Worm (Caenorhabditis elegans) whole organism, L1 larva: ENCODE measurements around the gene C34C12.1.
A peak's percentile ranks its signal among the peaks of the same experiment; 100 is the strongest.

Experiments used
- C04F5.9 ChIP-seq: sonication (generic microtip); optimal IDR thresholded peaks from 2 replicates; lab custom pipeline; 2016; ENCODE audit warnings: missing genetic modification characterization, missing compliant biosample characterization
- Y116A8C.19 ChIP-seq: sonication (generic microtip); optimal IDR thresholded peaks from 2 replicates; lab custom pipeline; 2016; ENCODE audit warnings: missing compliant biosample characterization, missing genetic modification characterization, borderline replicate concordance
- aly-2 ChIP-seq: fragments of 150-350 bp; optimal IDR thresholded peaks from 2 replicates; lab custom pipeline; 2014; ENCODE audit warnings: missing biosample characterization, missing genetic modification characterization
- ama-1 ChIP-seq: fragments of 150-350 bp; optimal IDR thresholded peaks from 2 replicates; lab custom pipeline; 2014
- ceh-8 ChIP-seq: fragments of 200-800 bp; sonication (Bioruptor generic); optimal IDR thresholded peaks from 2 replicates; lab custom pipeline; 2018; ENCODE audit warnings: mild to moderate bottlenecking, missing genetic modification characterization, moderate library complexity, missing compliant biosample characterization
- ceh-82 ChIP-seq, 3 experiments: fragments of 150-350 bp in 1 of 3; sonication (generic microtip) in 2 of 3; optimal IDR thresholded peaks; 2 replicates each; lab custom pipeline; 2014 to 2017; ENCODE audit warnings: missing biosample characterization in 3 of 3, missing genetic modification characterization in 3 of 3
- dsc-1 ChIP-seq: sonication (generic microtip); optimal IDR thresholded peaks from 2 replicates; lab custom pipeline; 2016; ENCODE audit warnings: mild to moderate bottlenecking, missing genetic modification characterization, missing compliant biosample characterization
- efl-1 ChIP-seq, 4 experiments: fragments of 150-350 bp; optimal IDR thresholded peaks in 3 of 4; peaks in 1 of 4; 1 replicate in 1 of 4; 2 replicates in 3 of 4; lab custom pipeline; 2014; ENCODE audit warnings: missing biosample characterization in 2 of 4, missing genetic modification characterization in 2 of 4, missing genetic modification reagents in 2 of 4
- efl-3 ChIP-seq: fragments of 200-800 bp; sonication (Bioruptor generic); optimal IDR thresholded peaks from 2 replicates; lab custom pipeline; 2018; ENCODE audit warnings: mild to moderate bottlenecking, missing genetic modification characterization, missing compliant biosample characterization
- egl-27 ChIP-seq, 2 experiments: fragments of 150-350 bp in 1 of 2; sonication (generic microtip); optimal IDR thresholded peaks; 3 replicates each; lab custom pipeline; 2017 to 2018; ENCODE audit warnings: missing biosample characterization in 2 of 2, missing genetic modification characterization in 2 of 2, missing genetic modification reagents in 2 of 2
- elt-2 ChIP-seq: sonication (generic microtip); optimal IDR thresholded peaks from 2 replicates; lab custom pipeline; 2016; ENCODE audit warnings: missing genetic modification characterization, mild to moderate bottlenecking, inconsistent platforms, missing compliant biosample characterization, missing genetic modification reagents
- fkh-10 ChIP-seq: sonication (generic microtip); optimal IDR thresholded peaks from 2 replicates; lab custom pipeline; 2017; ENCODE audit warnings: missing biosample characterization, missing genetic modification reagents, missing genetic modification characterization
- fkh-8 ChIP-seq: sonication (generic microtip); optimal IDR thresholded peaks from 2 replicates; lab custom pipeline; 2016; ENCODE audit warnings: mild to moderate bottlenecking, missing genetic modification characterization, missing compliant biosample characterization
- hpl-2 ChIP-seq: fragments of 150-350 bp; optimal IDR thresholded peaks from 2 replicates; lab custom pipeline; 2014; ENCODE audit warnings: missing biosample characterization, missing genetic modification reagents, missing genetic modification characterization
- isw-1 ChIP-seq: fragments of 200-800 bp; sonication (Bioruptor generic); IDR thresholded peaks from 2 replicates; pipeline ENCODE4 v1.3.6; 2022; ENCODE audit warnings: missing genetic modification characterization, missing compliant biosample characterization
- lin-13 ChIP-seq: fragments of 150-350 bp; optimal IDR thresholded peaks from 2 replicates; lab custom pipeline; 2014; ENCODE audit warnings: missing biosample characterization, missing genetic modification reagents, missing genetic modification characterization
- lin-15B ChIP-seq: fragments of 150-350 bp; sonication (generic microtip); optimal IDR thresholded peaks from 3 replicates; lab custom pipeline; 2014; ENCODE audit warnings: missing biosample characterization, missing genetic modification characterization
- lin-39 ChIP-seq: fragments of 150-350 bp; optimal IDR thresholded peaks from 2 replicates; lab custom pipeline; 2014; ENCODE audit warnings: missing biosample characterization, missing genetic modification reagents, missing genetic modification characterization
- lsy-2 ChIP-seq, 2 experiments: fragments of 150-350 bp; optimal IDR thresholded peaks; 2 replicates each; lab custom pipeline; 2014; ENCODE audit warnings: missing biosample characterization in 2 of 2, missing genetic modification characterization in 2 of 2
- mab-9 ChIP-seq: fragments of 200-800 bp; sonication (Bioruptor generic); IDR thresholded peaks from 2 replicates; pipeline ENCODE4 v1.3.6; 2022; ENCODE audit warnings: missing genetic modification reagents, missing genetic modification characterization, missing compliant biosample characterization
- mef-2 ChIP-seq: fragments of 150-350 bp; optimal IDR thresholded peaks from 2 replicates; lab custom pipeline; 2014; ENCODE audit warnings: missing biosample characterization, missing genetic modification characterization
- mep-1 ChIP-seq: fragments of 150-350 bp; optimal IDR thresholded peaks from 2 replicates; lab custom pipeline; 2014; ENCODE audit warnings: missing biosample characterization, missing genetic modification characterization
- nhr-12 ChIP-seq: sonication (generic microtip); optimal IDR thresholded peaks from 2 replicates; lab custom pipeline; 2017; ENCODE audit warnings: missing biosample characterization, missing genetic modification characterization
- nhr-19 ChIP-seq: fragments of 200-800 bp; sonication (Bioruptor generic); conservative IDR thresholded peaks from 2 replicates; pipeline ENCODE4 v1.3.6; 2022; ENCODE audit warnings: missing genetic modification characterization, missing compliant biosample characterization
- nhr-20 ChIP-seq: sonication (generic microtip); optimal IDR thresholded peaks from 2 replicates; lab custom pipeline; 2016; ENCODE audit warnings: mild to moderate bottlenecking, missing genetic modification characterization, missing compliant biosample characterization
- nhr-237 ChIP-seq: fragments of 150-350 bp; optimal IDR thresholded peaks from 2 replicates; lab custom pipeline; 2014; ENCODE audit warnings: missing biosample characterization, missing genetic modification characterization
- nhr-28 ChIP-seq: fragments of 150-350 bp; optimal IDR thresholded peaks from 2 replicates; lab custom pipeline; 2014; ENCODE audit warnings: missing biosample characterization, missing genetic modification characterization
- nhr-47 ChIP-seq: sonication (generic microtip); optimal IDR thresholded peaks from 2 replicates; lab custom pipeline; 2016; ENCODE audit warnings: mild to moderate bottlenecking, missing genetic modification characterization, moderate library complexity, missing compliant biosample characterization
- nhr-76 ChIP-seq: sonication (generic microtip); optimal IDR thresholded peaks from 2 replicates; lab custom pipeline; 2017; ENCODE audit warnings: missing biosample characterization, missing genetic modification characterization
- nhr-84 ChIP-seq: sonication (generic microtip); optimal IDR thresholded peaks from 2 replicates; lab custom pipeline; 2017; ENCODE audit warnings: missing biosample characterization, missing genetic modification characterization
- nhr-85 ChIP-seq: sonication (generic microtip); peaks from one replicate; lab custom pipeline; 2016; ENCODE audit warnings: missing genetic modification characterization, inconsistent platforms, missing compliant biosample characterization
- nhr-90 ChIP-seq: sonication (generic microtip); optimal IDR thresholded peaks from 2 replicates; lab custom pipeline; 2016; ENCODE audit warnings: mild to moderate bottlenecking, missing genetic modification characterization, missing compliant biosample characterization; ENCODE audit not compliant: poor library complexity
- pag-3 ChIP-seq: sonication (generic microtip); optimal IDR thresholded peaks from 2 replicates; lab custom pipeline; 2017; ENCODE audit warnings: missing genetic modification characterization, mild to moderate bottlenecking, missing compliant biosample characterization, antibody characterized with exemption, borderline replicate concordance; ENCODE audit not compliant: insufficient read depth
- pqm-1 ChIP-seq: sonication (generic microtip); optimal IDR thresholded peaks from 3 replicates; lab custom pipeline; 2017; ENCODE audit warnings: missing biosample characterization, missing genetic modification characterization
- rnt-1 ChIP-seq: sonication (generic microtip); optimal IDR thresholded peaks from 2 replicates; lab custom pipeline; 2016; ENCODE audit warnings: mild to moderate bottlenecking, missing genetic modification characterization, moderate library complexity, missing compliant biosample characterization
- skn-1 ChIP-seq: fragments of 150-350 bp; optimal IDR thresholded peaks from 2 replicates; lab custom pipeline; 2014; ENCODE audit warnings: missing biosample characterization, missing genetic modification characterization
- snpc-4 ChIP-seq: fragments of 150-350 bp; optimal IDR thresholded peaks from 2 replicates; lab custom pipeline; 2014; ENCODE audit warnings: missing biosample characterization, missing genetic modification characterization
- sox-4 ChIP-seq: sonication (generic microtip); optimal IDR thresholded peaks from 2 replicates; lab custom pipeline; 2016; ENCODE audit warnings: missing genetic modification characterization, missing compliant biosample characterization
- sptf-1 ChIP-seq: fragments of 150-350 bp; optimal IDR thresholded peaks from 2 replicates; lab custom pipeline; 2014; ENCODE audit warnings: missing biosample characterization, missing genetic modification characterization
- sup-37 ChIP-seq: fragments of 200-800 bp; sonication (Bioruptor generic); optimal IDR thresholded peaks from 2 replicates; lab custom pipeline; 2018; ENCODE audit warnings: mild to moderate bottlenecking, missing genetic modification characterization, missing compliant biosample characterization
- swsn-7 ChIP-seq: sonication (generic microtip); optimal IDR thresholded peaks from 2 replicates; lab custom pipeline; 2016; ENCODE audit warnings: missing genetic modification characterization, missing compliant biosample characterization
- tlp-1 ChIP-seq: fragments of 150-350 bp; optimal IDR thresholded peaks from 2 replicates; lab custom pipeline; 2014; ENCODE audit warnings: missing biosample characterization, missing genetic modification characterization
- unc-130 ChIP-seq: fragments of 150-350 bp; optimal IDR thresholded peaks from 2 replicates; lab custom pipeline; 2017; ENCODE audit warnings: missing biosample characterization, missing genetic modification characterization, inconsistent platforms
- unc-86 ChIP-seq: sonication (generic microtip); optimal IDR thresholded peaks from 2 replicates; lab custom pipeline; 2016; ENCODE audit warnings: missing genetic modification characterization, missing compliant biosample characterization
- unc-98 ChIP-seq: fragments of 200-800 bp; sonication (Bioruptor generic); IDR thresholded peaks from 2 replicates; pipeline ENCODE4 v1.3.6; 2022; ENCODE audit warnings: missing genetic modification characterization, missing compliant biosample characterization
- xbp-1 ChIP-seq: sonication (generic microtip); optimal IDR thresholded peaks from 2 replicates; lab custom pipeline; 2016; ENCODE audit warnings: missing genetic modification characterization, missing compliant biosample characterization
- zip-4 ChIP-seq: fragments of 200-800 bp; sonication (Bioruptor generic); optimal IDR thresholded peaks from 2 replicates; lab custom pipeline; 2018; ENCODE audit warnings: mild to moderate bottlenecking, missing genetic modification characterization, moderate library complexity, missing compliant biosample characterization
- ztf-4 ChIP-seq: fragments of 150-350 bp; optimal IDR thresholded peaks from 2 replicates; lab custom pipeline; 2014; ENCODE audit warnings: missing biosample characterization, missing genetic modification characterization

Gene C34C12.1

ce11 chrIII:3503286-3503685 is 49.1 kb downstream of the C34C12.1 start, which contains the start of gene rpl-16:
TSS of gene rpl-16 (minus strand) at chrIII:3503604.
- TF ChIP-seq nhr-85 (tag; lab: Kevin White, UChicago), result no peak
- TF ChIP-seq sup-37 (GFP tag; lab: Kevin White, UChicago), result no peak
- TF ChIP-seq nhr-47 (tag; lab: Kevin White, UChicago), result no peak
- no peak for TF ChIP-seq elt-2 (tag; lab: Kevin White, UChicago)
- no peak for TF ChIP-seq tlp-1 (tag; lab: Kevin White, UChicago)
- TF ChIP-seq swsn-7 (tag; lab: Kevin White, UChicago), result no peak
- TF ChIP-seq, all 84 proteins: peak for 0

- no peak for TF ChIP-seq efl-1 (optimal IDR thresholded peaks at IDR 0.05; lab: Kevin White, UChicago)
- TF ChIP-seq efl-1 (GFP tag; optimal IDR thresholded peaks at IDR 0.05 in 1 of 2; lab: Kevin White, UChicago), result peak in 1 of 2 experiments; percentile 75
- no peak for TF ChIP-seq xbp-1 (tag; lab: Kevin White, UChicago)
These were observed 50.1 kb downstream of the C34C12.1 start for ce11 chrIII:3504239-3504638.

ce11 chrIII:3505051-3505548 is 51.0 kb downstream of the C34C12.1 start, which contains the start of gene lias-1:
TSS of gene lias-1 (minus strand) at chrIII:3505101.
- no peak for TF ChIP-seq sox-4 (tag; lab: Kevin White, UChicago)
- peak; percentile 43 for TF ChIP-seq unc-86 (tag; lab: Kevin White, UChicago)
- peak; percentile 50 for TF ChIP-seq dsc-1 (tag; lab: Kevin White, UChicago)
- no peak for TF ChIP-seq lin-39 (tag; lab: Kevin White, UChicago)
- peak; percentile 69 for TF ChIP-seq skn-1 (tag; lab: Kevin White, UChicago)
- no peak for TF ChIP-seq nhr-12
- TF ChIP-seq tlp-1 (tag; lab: Kevin White, UChicago), result no peak
- TF ChIP-seq unc-130 (tag; lab: Kevin White, UChicago), result peak; percentile 85
- no peak for TF ChIP-seq sptf-1 (tag; lab: Kevin White, UChicago)
- TF ChIP-seq nhr-84, result no peak
- peak; percentile 61 for TF ChIP-seq nhr-90 (tag; lab: Kevin White, UChicago)
- peak; percentile 71 for TF ChIP-seq snpc-4 (tag; lab: Kevin White, UChicago)
- TF ChIP-seq aly-2, result peak; percentile 66
- TF ChIP-seq lin-13, result peak; percentile 81
- peak; percentile 82 for TF ChIP-seq isw-1 (GFP tag; lab: Robert Waterston, UW)
- TF ChIP-seq ceh-82 (tag; optimal IDR thresholded peaks at IDR 0.05; lab: Kevin White, UChicago), result peak; percentile 79 to 95 (median 86)
- peak; percentile 75 for TF ChIP-seq nhr-85 (tag; lab: Kevin White, UChicago)
- TF ChIP-seq mab-9 (GFP tag; lab: Robert Waterston, UW), result no peak
- TF ChIP-seq elt-2 (tag; lab: Kevin White, UChicago), result no peak
- peak; percentile 69 for TF ChIP-seq nhr-20
- no peak for TF ChIP-seq pag-3 (tag; lab: Kevin White, UChicago)
- TF ChIP-seq fkh-8 (tag; lab: Kevin White, UChicago), result peak; percentile 83
- no peak for TF ChIP-seq Y116A8C.19
- TF ChIP-seq lin-15B (tag; lab: Kevin White, UChicago), result peak; percentile 81
- TF ChIP-seq nhr-237, result peak; percentile 15
- peak; percentile 50 for TF ChIP-seq ama-1 (lab: Kevin White, UChicago)
- peak; percentile 66 for TF ChIP-seq fkh-10 (GFP tag; lab: Kevin White, UChicago)
- no peak for TF ChIP-seq zip-4 (GFP tag; lab: Kevin White, UChicago)
- TF ChIP-seq rnt-1 (tag; lab: Kevin White, UChicago), result peak; percentile 87
- TF ChIP-seq mep-1 (tag; lab: Kevin White, UChicago), result peak; percentile 89
- peak in 1 of 2 experiments; percentile 39 for TF ChIP-seq egl-27 (tag; optimal IDR thresholded peaks at IDR 0.05; lab: Kevin White, UChicago)
- TF ChIP-seq mef-2, result no peak
- no peak for TF ChIP-seq unc-98 (GFP tag; lab: Robert Waterston, UW)
- peak; percentile 97 to 98 for TF ChIP-seq lsy-2 (tag; optimal IDR thresholded peaks at IDR 0.05; lab: Kevin White, UChicago)
- no peak for TF ChIP-seq pqm-1 (tag; lab: Kevin White, UChicago)
- no peak for TF ChIP-seq nhr-76 (tag; lab: Kevin White, UChicago)
- no peak for TF ChIP-seq nhr-28
- TF ChIP-seq C04F5.9 (tag; lab: Kevin White, UChicago), result peak; percentile 58
- no peak for TF ChIP-seq efl-3 (GFP tag; lab: Kevin White, UChicago)
- peak; percentile 73 for TF ChIP-seq swsn-7 (tag; lab: Kevin White, UChicago)
- peak; percentile 19 for TF ChIP-seq ceh-8 (GFP tag; lab: Kevin White, UChicago)
- peak; percentile 48 for TF ChIP-seq ztf-4 (tag; lab: Kevin White, UChicago)
- TF ChIP-seq nhr-19 (GFP tag; lab: Robert Waterston, UW), result peak; percentile 77
- peak; percentile 69 for TF ChIP-seq hpl-2
